Worm (Caenorhabditis elegans) whole organism, late embryonic: ENCODE data around the gene nspa-8.

Source experiments
- C08G9.2 ChIP-seq: sonication (generic microtip); optimal IDR thresholded peaks from 2 replicates; lab custom pipeline; 2016; ENCODE audit warnings: mild to moderate bottlenecking, missing genetic modification characterization, moderate library complexity, missing compliant biosample characterization
- ama-1 ChIP-seq: fragments of 150-350 bp; optimal IDR thresholded peaks from 2 replicates; lab custom pipeline; 2014
- ceh-14 ChIP-seq: sonication (generic microtip); optimal IDR thresholded peaks from 2 replicates; lab custom pipeline; 2016; ENCODE audit warnings: missing genotype, missing genetic modification characterization, missing compliant biosample characterization
- ceh-45 ChIP-seq: fragments of 200-800 bp; sonication (Bioruptor generic); IDR thresholded peaks from 2 replicates; pipeline ENCODE4 v1.3.6; 2022; ENCODE audit warnings: missing genetic modification reagents, missing genetic modification characterization, missing compliant biosample characterization
- ceh-48 ChIP-seq: sonication (generic microtip); optimal IDR thresholded peaks from 2 replicates; lab custom pipeline; 2016; ENCODE audit warnings: missing genetic modification characterization, inconsistent platforms, missing compliant biosample characterization
- hlh-15 ChIP-seq: sonication (generic microtip); optimal IDR thresholded peaks from 2 replicates; lab custom pipeline; 2016; ENCODE audit warnings: missing genetic modification characterization, missing compliant biosample characterization
- lin-11 ChIP-seq: fragments of 200-800 bp; sonication (Bioruptor generic); optimal IDR thresholded peaks from 2 replicates; lab custom pipeline; 2018; ENCODE audit warnings: mild to moderate bottlenecking, missing genetic modification characterization, missing compliant biosample characterization
- nhr-11 ChIP-seq: fragments of 150-350 bp; optimal IDR thresholded peaks from 2 replicates; lab custom pipeline; 2014; ENCODE audit warnings: missing biosample characterization, missing genetic modification characterization
- pag-3 ChIP-seq: sonication (generic microtip); optimal IDR thresholded peaks from 2 replicates; lab custom pipeline; 2016; ENCODE audit warnings: missing compliant biosample characterization, missing genetic modification characterization, borderline replicate concordance
- pha-4 ChIP-seq: fragments of 150-350 bp; optimal IDR thresholded peaks from 2 replicates; lab custom pipeline; 2018; ENCODE audit warnings: missing biosample characterization, missing genetic modification reagents, missing genetic modification characterization
- ttx-3 ChIP-seq: sonication (generic microtip); optimal IDR thresholded peaks from 2 replicates; lab custom pipeline; 2016; ENCODE audit warnings: missing genetic modification reagents, missing genetic modification characterization, missing compliant biosample characterization

DNA sequence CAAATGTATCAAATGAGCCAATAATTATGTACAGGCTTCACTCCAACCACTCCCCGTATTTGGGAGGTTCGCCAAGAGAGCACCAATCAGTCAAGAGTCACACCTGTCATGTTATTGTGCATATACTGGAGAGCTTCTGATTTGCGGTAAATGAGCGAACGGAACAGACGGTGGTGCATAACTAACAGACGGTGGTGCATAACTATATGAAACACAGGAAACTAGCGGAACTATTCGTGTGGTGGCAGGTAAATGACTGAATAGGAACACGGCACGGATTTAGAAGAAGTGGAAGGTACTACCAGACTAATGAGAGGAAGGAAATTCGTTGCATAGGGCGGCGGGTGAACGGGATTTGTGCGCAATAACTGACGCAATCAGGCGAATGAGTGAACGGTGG lies 33.8 kb downstream of the nspa-8 start:
- no peak for TF ChIP-seq ceh-14
- TF ChIP-seq hlh-15 (tag; lab: Kevin White, UChicago), result no peak
- TF ChIP-seq pha-4, result no peak
- no peak for TF ChIP-seq nhr-11 (tag; lab: Kevin White, UChicago)
- TF ChIP-seq C08G9.2 (tag; lab: Kevin White, UChicago), result no peak
- no peak for TF ChIP-seq ceh-48 (tag; lab: Kevin White, UChicago)
- no peak for TF ChIP-seq lin-11 (tag; lab: Kevin White, UChicago)
- no peak for TF ChIP-seq ceh-45 (GFP tag; lab: Robert Waterston, UW)
- no peak for TF ChIP-seq ama-1 (lab: Kevin White, UChicago)
- TF ChIP-seq pag-3 (tag; lab: Kevin White, UChicago), result no peak
- TF ChIP-seq ttx-3, result no peak
